Fruit fly (Drosophila melanogaster) whole organism, embryonic: ENCODE measurements around the gene CG6574.

Source experiments
- Asciz ChIP-seq: fragments of 200-800 bp; sonication (Bioruptor generic); optimal IDR thresholded peaks from 2 replicates; lab custom pipeline; 2017; ENCODE audit warnings: missing biosample characterization, mild to moderate bottlenecking, missing genetic modification characterization, missing genetic modification reagents
- CG1024 ChIP-seq: fragments of 200-800 bp; sonication (Bioruptor generic); IDR thresholded peaks from 2 replicates; pipeline ENCODE4 v1.3.6; 2022; ENCODE audit warnings: missing biosample characterization, missing genetic modification characterization
- CG10565 ChIP-seq: fragments of 200-800 bp; sonication (Bioruptor generic); optimal IDR thresholded peaks from 3 replicates; lab custom pipeline; 2016; ENCODE audit warnings: missing biosample characterization, mild to moderate bottlenecking, missing genetic modification characterization
- CG13624 ChIP-seq: fragments of 200-800 bp; sonication (Bioruptor generic); optimal IDR thresholded peaks from 2 replicates; lab custom pipeline; 2016; ENCODE audit warnings: missing biosample characterization, missing genetic modification characterization
- CG15073 ChIP-seq: fragments of 200-800 bp; sonication (Bioruptor generic); optimal IDR thresholded peaks from 2 replicates; lab custom pipeline; 2016; ENCODE audit warnings: missing biosample characterization, missing genetic modification characterization
- CG15514 ChIP-seq: fragments of 200-800 bp; sonication (Bioruptor generic); optimal IDR thresholded peaks from 3 replicates; lab custom pipeline; 2017; ENCODE audit warnings: missing biosample characterization, missing genetic modification characterization, mild to moderate bottlenecking, moderate library complexity, missing genetic modification reagents
- CG15601 ChIP-seq: fragments of 200-800 bp; sonication (Bioruptor generic); optimal IDR thresholded peaks from 3 replicates; lab custom pipeline; 2019; ENCODE audit warnings: missing biosample characterization, mild to moderate bottlenecking, missing genetic modification characterization, moderate library complexity
- CG17612 ChIP-seq: fragments of 200-800 bp; sonication (Bioruptor generic); IDR thresholded peaks from 2 replicates; pipeline ENCODE4 v1.3.6; 2022; ENCODE audit warnings: missing biosample characterization, missing genetic modification characterization
- CG31365 ChIP-seq: fragments of 200-800 bp; sonication (Bioruptor generic); optimal IDR thresholded peaks from 2 replicates; lab custom pipeline; 2018; ENCODE audit warnings: missing biosample characterization, mild to moderate bottlenecking, missing genetic modification characterization
- CG3995 ChIP-seq: fragments of 200-800 bp; sonication (Bioruptor generic); optimal IDR thresholded peaks from 3 replicates; lab custom pipeline; 2016; ENCODE audit warnings: missing biosample characterization, missing genetic modification characterization
- CG4282 ChIP-seq: fragments of 200-800 bp; sonication (Bioruptor generic); optimal IDR thresholded peaks from 2 replicates; lab custom pipeline; 2016; ENCODE audit warnings: missing biosample characterization, missing genetic modification characterization
- CG5180 ChIP-seq: fragments of 200-800 bp; sonication (Bioruptor generic); optimal IDR thresholded peaks from 3 replicates; lab custom pipeline; 2017; ENCODE audit warnings: missing biosample characterization, missing genetic modification characterization, mild to moderate bottlenecking, moderate library complexity, missing genetic modification reagents
- CG6654 ChIP-seq: fragments of 200-800 bp; sonication (Bioruptor generic); optimal IDR thresholded peaks from 2 replicates; lab custom pipeline; 2017; ENCODE audit warnings: missing biosample characterization, mild to moderate bottlenecking, missing genetic modification characterization
- CG6765 ChIP-seq: fragments of 200-800 bp; sonication (Bioruptor generic); optimal IDR thresholded peaks from 3 replicates; lab custom pipeline; 2017; ENCODE audit warnings: missing biosample characterization, mild to moderate bottlenecking, missing genetic modification characterization
- CG7987 ChIP-seq: fragments of 200-800 bp; sonication (Bioruptor generic); optimal IDR thresholded peaks from 2 replicates; lab custom pipeline; 2018; ENCODE audit warnings: missing biosample characterization, mild to moderate bottlenecking, missing genetic modification characterization, moderate library complexity
- CG8388 ChIP-seq: fragments of 200-800 bp; sonication (Bioruptor generic); optimal IDR thresholded peaks from 2 replicates; lab custom pipeline; 2019; ENCODE audit warnings: missing biosample characterization, mild to moderate bottlenecking, missing genetic modification characterization, moderate library complexity
- CHES-1-like ChIP-seq: fragments of 200-800 bp; sonication (Bioruptor generic); optimal IDR thresholded peaks from 2 replicates; lab custom pipeline; 2016; ENCODE audit warnings: missing biosample characterization, missing genetic modification characterization
- Dfd ChIP-seq, 2 experiments: fragments of >200 bp; optimal IDR thresholded peaks; 2 replicates each; lab custom pipeline; 2017; ENCODE audit warnings: missing biosample characterization in 2 of 2, missing genetic modification characterization in 2 of 2
- Dp ChIP-seq: fragments of 200-800 bp; sonication (Bioruptor generic); optimal IDR thresholded peaks from 2 replicates; lab custom pipeline; 2018; ENCODE audit warnings: missing biosample characterization, mild to moderate bottlenecking, missing genetic modification characterization, moderate library complexity
- Gsc ChIP-seq: fragments of 200-800 bp; sonication (Bioruptor generic); IDR thresholded peaks from 2 replicates; pipeline ENCODE4 v1.3.6; 2022; ENCODE audit warnings: missing biosample characterization, missing genetic modification characterization
- Gug ChIP-seq: fragments of 200-800 bp; sonication (Bioruptor generic); IDR thresholded peaks from 4 replicates; pipeline ENCODE4 v1.3.6; 2022; ENCODE audit warnings: missing biosample characterization, missing genetic modification characterization
- Kr ChIP-seq: fragments of 200-800 bp; sonication (Bioruptor generic); optimal IDR thresholded peaks from 2 replicates; lab custom pipeline; 2017; ENCODE audit warnings: missing biosample characterization, mild to moderate bottlenecking, missing genetic modification characterization
- Lim3 ChIP-seq: fragments of 200-800 bp; sonication (Bioruptor generic); IDR thresholded peaks from 2 replicates; pipeline ENCODE4 v1.3.6; 2022; ENCODE audit warnings: missing biosample characterization, missing genetic modification characterization
- Med ChIP-seq: fragments of 200-800 bp; sonication (Bioruptor generic); peaks from one replicate; lab custom pipeline; 2016; ENCODE audit warnings: missing biosample characterization, missing genetic modification characterization, mild to moderate bottlenecking, inconsistent platforms, moderate library complexity
- Meics ChIP-seq: fragments of 200-800 bp; sonication (Bioruptor generic); optimal IDR thresholded peaks from 2 replicates; lab custom pipeline; 2017; ENCODE audit warnings: missing biosample characterization, mild to moderate bottlenecking, missing genetic modification characterization
- Mrtf ChIP-seq: fragments of 200-800 bp; sonication (Bioruptor generic); IDR thresholded peaks from 3 replicates; pipeline ENCODE4 v1.3.6; 2022; ENCODE audit warnings: missing biosample characterization, missing genetic modification characterization
- NC2α ChIP-seq: fragments of 200-800 bp; sonication (Bioruptor generic); optimal IDR thresholded peaks from 2 replicates; lab custom pipeline; 2016; ENCODE audit warnings: missing biosample characterization, missing genetic modification characterization
- NfI ChIP-seq: fragments of 200-800 bp; sonication (Bioruptor generic); optimal IDR thresholded peaks from 3 replicates; lab custom pipeline; 2018; ENCODE audit warnings: missing biosample characterization, mild to moderate bottlenecking, missing genetic modification characterization, moderate library complexity
- Sry-β ChIP-seq: fragments of 200-800 bp; sonication (Bioruptor generic); optimal IDR thresholded peaks from 2 replicates; lab custom pipeline; 2018; ENCODE audit warnings: missing biosample characterization, mild to moderate bottlenecking, missing genetic modification characterization, moderate library complexity
- Usf ChIP-seq: fragments of 200-800 bp; sonication (Bioruptor generic); optimal IDR thresholded peaks from 2 replicates; lab custom pipeline; 2017; ENCODE audit warnings: missing genotype, missing biosample characterization, missing genetic modification characterization
- ato ChIP-seq: fragments of 200-800 bp; sonication (Bioruptor generic); IDR thresholded peaks from 2 replicates; pipeline ENCODE4 v1.3.6; 2022; ENCODE audit warnings: missing biosample characterization, missing genetic modification characterization; ENCODE audit not compliant: partially characterized antibody
- br ChIP-seq: fragments of >200 bp; optimal IDR thresholded peaks from 2 replicates; lab custom pipeline; 2017
- bsh ChIP-seq, 2 experiments: fragments of 200-800 bp; sonication (Bioruptor generic); optimal IDR thresholded peaks; 2 replicates each; lab custom pipeline; 2017 to 2018; ENCODE audit warnings: mild to moderate bottlenecking in 2 of 2, missing biosample characterization in 2 of 2, missing genetic modification characterization in 2 of 2, moderate library complexity in 1 of 2
- btn ChIP-seq: fragments of 200-800 bp; sonication (Bioruptor generic); optimal IDR thresholded peaks from 2 replicates; lab custom pipeline; 2016; ENCODE audit warnings: missing biosample characterization, missing genetic modification characterization
- cg ChIP-seq: fragments of 200-800 bp; sonication (Bioruptor generic); optimal IDR thresholded peaks from 3 replicates; lab custom pipeline; 2019; ENCODE audit warnings: missing biosample characterization, mild to moderate bottlenecking, missing genetic modification characterization, moderate library complexity
- chinmo ChIP-seq: fragments of 200-800 bp; sonication (Bioruptor generic); IDR thresholded peaks from 4 replicates; pipeline ENCODE4 v1.3.6; 2022; ENCODE audit warnings: missing biosample characterization, missing genetic modification characterization; ENCODE audit not compliant: partially characterized antibody
- esg ChIP-seq: fragments of 200-800 bp; sonication (Bioruptor generic); conservative IDR thresholded peaks from 2 replicates; pipeline ENCODE4 v1.3.6; 2022; ENCODE audit warnings: missing biosample characterization, missing genetic modification characterization
- exex ChIP-seq: fragments of 200-800 bp; sonication (Bioruptor generic); optimal IDR thresholded peaks from 4 replicates; lab custom pipeline; 2018; ENCODE audit warnings: missing biosample characterization, mild to moderate bottlenecking, missing genetic modification characterization, moderate library complexity
- eyg ChIP-seq: fragments of 200-800 bp; sonication (Bioruptor generic); optimal IDR thresholded peaks from 3 replicates; lab custom pipeline; 2016; ENCODE audit warnings: missing biosample characterization, missing genetic modification characterization
- fd3F ChIP-seq: fragments of 200-800 bp; sonication (Bioruptor generic); optimal IDR thresholded peaks from 2 replicates; lab custom pipeline; 2018; ENCODE audit warnings: missing biosample characterization, mild to moderate bottlenecking, missing genetic modification characterization, moderate library complexity
- grn ChIP-seq: fragments of 200-800 bp; sonication (Bioruptor generic); optimal IDR thresholded peaks from 3 replicates; lab custom pipeline; 2017; ENCODE audit warnings: missing biosample characterization, missing genetic modification characterization
- her ChIP-seq: fragments of 200-800 bp; sonication (Bioruptor generic); optimal IDR thresholded peaks from 2 replicates; lab custom pipeline; 2016; ENCODE audit warnings: missing biosample characterization, missing genetic modification characterization
- nerfin-1 ChIP-seq: fragments of 200-800 bp; sonication (Bioruptor generic); optimal IDR thresholded peaks from 3 replicates; lab custom pipeline; 2019; ENCODE audit warnings: missing biosample characterization, mild to moderate bottlenecking, missing genetic modification characterization, moderate library complexity
- pita ChIP-seq: fragments of 200-800 bp; sonication (Bioruptor generic); optimal IDR thresholded peaks from 2 replicates; lab custom pipeline; 2017; ENCODE audit warnings: missing biosample characterization, mild to moderate bottlenecking, missing genetic modification characterization
- pum ChIP-seq: fragments of 200-800 bp; sonication (Bioruptor generic); optimal IDR thresholded peaks from 2 replicates; lab custom pipeline; 2016; ENCODE audit warnings: missing biosample characterization, missing genetic modification characterization
- scrt ChIP-seq: fragments of 200-800 bp; sonication (Bioruptor generic); optimal IDR thresholded peaks from 2 replicates; lab custom pipeline; 2018; ENCODE audit warnings: missing biosample characterization, mild to moderate bottlenecking, missing genetic modification characterization, moderate library complexity
- slp2 ChIP-seq: fragments of 200-800 bp; sonication (Bioruptor generic); optimal IDR thresholded peaks from 2 replicates; lab custom pipeline; 2016; ENCODE audit warnings: missing biosample characterization, missing genetic modification characterization
- stwl ChIP-seq: fragments of 200-800 bp; sonication (Bioruptor generic); optimal IDR thresholded peaks from 3 replicates; lab custom pipeline; 2018; ENCODE audit warnings: missing biosample characterization, mild to moderate bottlenecking, missing genetic modification characterization, moderate library complexity
- trem ChIP-seq: fragments of 200-800 bp; optimal IDR thresholded peaks from 3 replicates; lab custom pipeline; 2019; ENCODE audit warnings: missing biosample characterization, mild to moderate bottlenecking, missing genetic modification characterization, moderate library complexity
- zf30C ChIP-seq: fragments of 200-800 bp; sonication (Bioruptor generic); optimal IDR thresholded peaks from 3 replicates; lab custom pipeline; 2018; ENCODE audit warnings: missing biosample characterization, mild to moderate bottlenecking, missing genetic modification characterization

Gene CG6574

dm6 chr3R:10862773-10863445 is at the start of gene CG6574 (continued):
- TF ChIP-seq chinmo (GFP tag; lab: Robert Waterston, UW) (peak; percentile 79; the same call in 3 of the 4 replicates), Meics (peak; percentile 23), pita (GFP tag; lab: Kevin White, UChicago) (no peak), Dfd (GFP tag; optimal IDR thresholded peaks at IDR 0.05; lab: Kevin White, UChicago) (no peak), CG4282 (GFP tag; lab: Kevin White, UChicago) (no peak), eyg (GFP tag; lab: Kevin White, UChicago) (no peak), CG3995 (GFP tag; lab: Kevin White, UChicago) (peak; percentile 10), slp2 (GFP tag; lab: Kevin White, UChicago) (no peak), Kr (no peak), zf30C (GFP tag; lab: Kevin White, UChicago) (no peak), pum (GFP tag; lab: Kevin White, UChicago) (no peak), CG31365 (tag; lab: Kevin White, UChicago) (peak; percentile 34), CG13624 (GFP tag; lab: Kevin White, UChicago) (peak; percentile 8), CHES-1-like (GFP tag; lab: Kevin White, UChicago) (no peak), CG7987 (GFP tag; lab: Kevin White, UChicago) (peak; percentile 21), Asciz (GFP tag; lab: Kevin White, UChicago) (no peak), Gsc (GFP tag; lab: Robert Waterston, UW) (no peak), stwl (peak; percentile 11), Sry-β (no peak), CG8388 (no peak), Mrtf (no peak), br (lab: Kevin White, UChicago) (no peak), NC2α (GFP tag; lab: Kevin White, UChicago) (no peak), Dp (GFP tag; lab: Kevin White, UChicago) (no peak)
- TF ChIP-seq, all 482 proteins: peak for 69

dm6 chr3R:10893327-10893726 is 30.5 kb upstream of the CG6574 start, which contains the start of gene CG6621:
CG6621 (minus strand) TSS chr3R:10893531.
- TF ChIP-seq esg (GFP tag; lab: Robert Waterston, UW) (no peak), Gug (no peak), trem (peak; percentile 89), Lim3 (GFP tag; lab: Robert Waterston, UW) (no peak), CG6654 (GFP tag; lab: Kevin White, UChicago) (no peak), Med (GFP tag; lab: Kevin White, UChicago) (peak; percentile 93), CG13624 (GFP tag; lab: Kevin White, UChicago) (no peak), grn (GFP tag; lab: Kevin White, UChicago) (no peak), CG10565 (GFP tag; lab: Kevin White, UChicago) (no peak), CG6765 (GFP tag; lab: Kevin White, UChicago) (no peak), nerfin-1 (tag; lab: Kevin White, UChicago) (peak; percentile 2), CG15073 (GFP tag; lab: Kevin White, UChicago) (no peak), exex (no peak), ato (GFP tag; lab: Robert Waterston, UW) (0 out of 2 replicates have a peak, but pooled peaks have one; percentile 24), scrt (GFP tag; lab: Kevin White, UChicago) (no peak), cg (GFP tag; lab: Kevin White, UChicago) (no peak), NfI (no peak), CG1024 (GFP tag; lab: Robert Waterston, UW) (no peak), CG15601 (tag; lab: Kevin White, UChicago) (no peak), CG17612 (GFP tag; lab: Robert Waterston, UW) (no peak), CG15514 (GFP tag; lab: Kevin White, UChicago) (peak; percentile 70), fd3F (GFP tag; lab: Kevin White, UChicago) (no peak), CG5180 (GFP tag; lab: Kevin White, UChicago) (no peak), pita (GFP tag; lab: Kevin White, UChicago) (peak; percentile 86), btn (GFP tag; lab: Kevin White, UChicago) (no peak), Usf (GFP tag; lab: Kevin White, UChicago) (no peak), bsh (GFP tag; optimal IDR thresholded peaks at IDR 0.05; lab: Kevin White, UChicago) (no peak), her (GFP tag; lab: Kevin White, UChicago) (no peak)
